Worm (Caenorhabditis elegans) whole organism, midembryonic: ENCODE results near the gene C36B7.2.

Experiments used
- T22C8.4 ChIP-seq: fragments of 200-800 bp; sonication (Bioruptor generic); IDR thresholded peaks from 2 replicates; pipeline ENCODE4 v1.3.6; 2022; ENCODE audit warnings: missing genetic modification characterization, missing compliant biosample characterization
- cog-1 ChIP-seq: sonication (generic microtip); optimal IDR thresholded peaks from 2 replicates; lab custom pipeline; 2016; ENCODE audit warnings: missing genetic modification characterization, missing compliant biosample characterization
- flt-1 ChIP-seq: fragments of 200-800 bp; sonication (Bioruptor generic); IDR thresholded peaks from 2 replicates; pipeline ENCODE4 v1.3.6; 2022; ENCODE audit warnings: missing genetic modification characterization, missing compliant biosample characterization
- klf-2 ChIP-seq: fragments of 200-800 bp; sonication (Bioruptor generic); conservative IDR thresholded peaks from 2 replicates; pipeline ENCODE4 v1.3.6; 2022; ENCODE audit warnings: missing genetic modification reagents, missing genetic modification characterization, missing compliant biosample characterization
- med-1 ChIP-seq: sonication (generic microtip); optimal IDR thresholded peaks from 2 replicates; lab custom pipeline; 2017; ENCODE audit warnings: missing genetic modification characterization, mild to moderate bottlenecking, missing compliant biosample characterization, antibody characterized with exemption, missing genetic modification reagents; ENCODE audit not compliant: insufficient read depth
- ref-1 ChIP-seq: fragments of 200-800 bp; sonication (Bioruptor generic); conservative IDR thresholded peaks from 2 replicates; pipeline ENCODE4 v1.3.6; 2022; ENCODE audit warnings: missing genetic modification reagents, missing genetic modification characterization, missing compliant biosample characterization
- tab-1 ChIP-seq: fragments of 200-800 bp; sonication (Bioruptor generic); IDR thresholded peaks from 2 replicates; pipeline ENCODE4 v1.3.6; 2022; ENCODE audit warnings: missing genetic modification characterization, missing compliant biosample characterization
- ztf-23 ChIP-seq: fragments of 200-800 bp; sonication (Bioruptor generic); IDR thresholded peaks from 2 replicates; pipeline ENCODE4 v1.3.6; 2022; ENCODE audit warnings: missing genetic modification reagents, missing genetic modification characterization, missing compliant biosample characterization
- ztf-29 ChIP-seq: fragments of 200-800 bp; sonication (Bioruptor generic); IDR thresholded peaks from 2 replicates; pipeline ENCODE4 v1.3.6; 2022; ENCODE audit warnings: missing genetic modification reagents, missing genetic modification characterization, missing compliant biosample characterization

Gene C36B7.2

DNA sequence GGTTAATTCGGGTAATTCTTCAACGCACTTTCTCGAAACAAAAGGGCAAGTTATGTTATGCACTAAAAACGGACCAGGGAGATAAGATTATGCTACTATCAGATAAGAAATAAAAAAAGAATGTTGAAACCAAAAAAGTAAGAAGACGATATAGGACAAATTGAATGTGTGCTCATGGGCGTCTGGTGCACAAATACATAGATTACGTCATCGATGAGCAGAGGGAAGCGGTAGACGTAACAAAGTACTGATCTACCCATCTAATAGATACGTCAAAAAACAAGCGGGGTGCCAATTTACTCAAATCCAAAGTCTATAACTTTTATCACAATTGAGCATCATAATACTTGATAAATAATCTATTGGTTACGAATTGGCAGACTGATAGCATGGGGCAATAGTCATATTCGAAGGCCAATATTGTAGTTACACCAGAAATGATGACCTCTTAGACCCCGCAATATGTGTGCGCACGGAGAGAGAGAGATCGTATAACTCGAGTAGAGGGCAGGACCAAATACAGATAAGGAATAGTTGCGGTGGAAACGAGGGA, 45.8 kb downstream of the C36B7.2 start:
- TF ChIP-seq T22C8.4 (GFP tag; lab: Robert Waterston, UW) (no peak), med-1 (GFP tag; lab: Kevin White, UChicago) (no peak), flt-1 (no peak), tab-1 (GFP tag; lab: Robert Waterston, UW) (no peak), klf-2 (GFP tag; lab: Robert Waterston, UW) (no peak), ztf-23 (GFP tag; lab: Robert Waterston, UW) (no peak), ref-1 (no peak), ztf-29 (no peak), cog-1 (tag; lab: Kevin White, UChicago) (no peak)

DNA sequence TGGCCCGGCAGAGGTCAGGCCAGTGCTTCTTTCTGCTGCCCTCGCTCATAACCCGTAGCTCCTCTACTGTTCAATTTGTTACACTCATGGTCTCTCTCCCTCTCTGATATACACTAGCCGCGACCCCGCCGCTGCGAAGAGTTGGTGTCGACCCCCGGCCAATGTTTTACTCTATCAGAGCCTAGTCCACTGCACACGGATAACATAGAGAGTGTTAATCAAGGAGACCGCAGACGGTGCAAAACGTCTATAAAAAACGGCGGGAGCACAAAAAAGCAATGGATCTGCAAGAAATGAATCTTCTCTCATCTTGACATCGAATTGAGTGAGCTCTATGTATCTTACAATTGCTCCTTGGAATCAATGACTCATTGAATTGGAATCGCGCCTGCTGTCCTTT, 47.3 kb downstream of the C36B7.2 start:
- TF ChIP-seq klf-2 (GFP tag; lab: Robert Waterston, UW) (no peak), ztf-29 (no peak), cog-1 (tag; lab: Kevin White, UChicago) (no peak), ztf-23 (GFP tag; lab: Robert Waterston, UW) (no peak), ref-1 (no peak), med-1 (GFP tag; lab: Kevin White, UChicago) (no peak), T22C8.4 (GFP tag; lab: Robert Waterston, UW) (no peak), flt-1 (no peak), tab-1 (GFP tag; lab: Robert Waterston, UW) (no peak)

ce11 chrX:7155879-7156278, 49.7 kb downstream of the C36B7.2 start, which contains the start of gene C54D1.7:
Gene C54D1.7, minus strand, starts transcription at chrX:7156035.
- TF ChIP-seq ztf-23 (GFP tag; lab: Robert Waterston, UW) = no peak
- TF ChIP-seq tab-1 (GFP tag; lab: Robert Waterston, UW) = no peak
- no peak for TF ChIP-seq med-1 (GFP tag; lab: Kevin White, UChicago)
- TF ChIP-seq cog-1 (tag; lab: Kevin White, UChicago) = no peak
- TF ChIP-seq klf-2 (GFP tag; lab: Robert Waterston, UW) = no peak
- TF ChIP-seq T22C8.4 (GFP tag; lab: Robert Waterston, UW) = no peak
- no peak for TF ChIP-seq ztf-29
- no peak for TF ChIP-seq ref-1
- no peak for TF ChIP-seq flt-1

- TF ChIP-seq flt-1 (no peak), ref-1 (no peak), cog-1 (tag; lab: Kevin White, UChicago) (no peak), ztf-29 (no peak), ztf-23 (GFP tag; lab: Robert Waterston, UW) (no peak), klf-2 (GFP tag; lab: Robert Waterston, UW) (no peak), T22C8.4 (GFP tag; lab: Robert Waterston, UW) (no peak), tab-1 (GFP tag; lab: Robert Waterston, UW) (no peak), med-1 (GFP tag; lab: Kevin White, UChicago) (no peak)
Measured at ce11 chrX:7157483-7157882, 51.3 kb downstream of the C36B7.2 start.
